Worm (Caenorhabditis elegans) whole organism, young adult: ENCODE measurements around the gene nspc-12.

Source experiments
- B0336.3 ChIP-seq: fragments of 200-800 bp; sonication (Bioruptor generic); IDR thresholded peaks from 2 replicates; pipeline ENCODE4 v1.3.6; 2022; ENCODE audit warnings: missing genetic modification characterization, missing compliant biosample characterization
- dox-1 ChIP-seq: fragments of 200-800 bp; sonication (Bioruptor generic); IDR thresholded peaks from 2 replicates; pipeline ENCODE4 v1.3.6; 2022; ENCODE audit warnings: missing genetic modification reagents, missing genetic modification characterization, missing compliant biosample characterization
- let-526 ChIP-seq: fragments of 200-800 bp; sonication (Bioruptor generic); IDR thresholded peaks from 2 replicates; pipeline ENCODE4 v1.3.6; 2022; ENCODE audit warnings: missing genetic modification reagents, missing genetic modification characterization, missing compliant biosample characterization
- nhr-90 ChIP-seq: sonication (generic microtip); optimal IDR thresholded peaks from 2 replicates; lab custom pipeline; 2016; ENCODE audit warnings: missing genotype, mild to moderate bottlenecking, missing genetic modification characterization, missing compliant biosample characterization
- snpc-4 ChIP-seq, 5 experiments: fragments of 150-350 bp in 1 of 5; sonication (generic microtip) in 4 of 5; optimal IDR thresholded peaks; 2 replicates each; lab custom pipeline; 2014 to 2018; ENCODE audit warnings: missing genetic modification characterization in 5 of 5, missing biosample characterization in 3 of 5, antibody characterized with exemption in 2 of 5, mild to moderate bottlenecking in 2 of 5, missing compliant biosample characterization in 2 of 5, missing genotype in 2 of 5, moderate library complexity in 2 of 5, missing genetic modification reagents in 1 of 5

DNA sequence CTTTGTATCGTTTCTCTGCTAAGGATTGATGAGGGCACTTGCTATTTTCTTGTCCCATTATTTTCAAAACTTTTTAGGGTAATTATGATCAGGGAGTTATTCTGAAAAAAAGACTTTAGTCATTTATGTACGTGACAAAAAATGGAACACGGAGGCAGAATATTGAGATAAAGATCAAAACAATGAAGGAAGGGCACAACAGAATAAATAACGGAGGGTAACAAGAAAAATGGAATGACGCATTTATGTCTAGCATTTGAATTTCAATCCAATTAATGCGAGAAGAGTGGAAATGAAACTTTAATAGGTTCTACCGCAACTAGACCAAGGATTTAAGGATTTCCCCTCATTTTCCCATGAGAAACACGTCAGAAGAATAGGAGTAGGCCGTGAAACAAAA lies 21.8 kb upstream of the nspc-12 start, which contains the start of gene glb-13:
- TF ChIP-seq snpc-4 (GFP tag; optimal IDR thresholded peaks at IDR 0.05; lab: Kevin White, UChicago) (no peak), snpc-4 (tag; optimal IDR thresholded peaks at IDR 0.05; lab: Kevin White, UChicago) (no peak), let-526 (GFP tag; lab: Robert Waterston, UW) (no peak), dox-1 (GFP tag; lab: Robert Waterston, UW) (no peak), B0336.3 (GFP tag; lab: Robert Waterston, UW) (no peak), nhr-90 (tag; lab: Kevin White, UChicago) (no peak)
